Worm (Caenorhabditis elegans) whole organism, L4 larva: ENCODE data around the gene srz-67.

ENCODE experiments used
- R02D3.7 ChIP-seq: fragments of 150-350 bp; sonication (generic microtip); optimal IDR thresholded peaks from 3 replicates; lab custom pipeline; 2014; ENCODE audit warnings: missing biosample characterization, missing genetic modification characterization
- T20F7.1 ChIP-seq: fragments of 200-800 bp; sonication (Bioruptor generic); optimal IDR thresholded peaks from 2 replicates; lab custom pipeline; 2018; ENCODE audit warnings: mild to moderate bottlenecking, missing genetic modification characterization, missing compliant biosample characterization
- Y48G9A.11 ChIP-seq: fragments of 200-800 bp; sonication (Bioruptor generic); IDR thresholded peaks from 2 replicates; pipeline ENCODE4 v1.3.6; 2022; ENCODE audit warnings: missing genetic modification reagents, missing genetic modification characterization, missing compliant biosample characterization
- dve-1 ChIP-seq: sonication (generic microtip); optimal IDR thresholded peaks from 2 replicates; lab custom pipeline; 2017; ENCODE audit warnings: antibody characterized with exemption, mild to moderate bottlenecking, missing genetic modification characterization, missing compliant biosample characterization; ENCODE audit not compliant: insufficient read depth
- lin-15B ChIP-seq: fragments of 150-350 bp; sonication (generic microtip); optimal IDR thresholded peaks from 3 replicates; lab custom pipeline; 2014; ENCODE audit warnings: missing biosample characterization, missing genetic modification characterization
- lir-3 ChIP-seq: sonication (generic microtip); optimal IDR thresholded peaks from 2 replicates; lab custom pipeline; 2016; ENCODE audit warnings: mild to moderate bottlenecking, missing genetic modification characterization, missing compliant biosample characterization
- mdt-29 ChIP-seq: fragments of 200-800 bp; sonication (Bioruptor generic); IDR thresholded peaks from 2 replicates; pipeline ENCODE4 v1.3.6; 2022; ENCODE audit warnings: missing genetic modification reagents, missing genetic modification characterization, missing compliant biosample characterization
- mep-1 ChIP-seq: fragments of 150-350 bp; sonication (generic microtip); optimal IDR thresholded peaks from 3 replicates; lab custom pipeline; 2014; ENCODE audit warnings: missing biosample characterization, missing genetic modification characterization
- pqm-1 ChIP-seq: sonication (generic microtip); optimal IDR thresholded peaks from 2 replicates; lab custom pipeline; 2017; ENCODE audit warnings: missing biosample characterization, missing genetic modification characterization
- skn-1 ChIP-seq: fragments of 150-350 bp; optimal IDR thresholded peaks from 2 replicates; lab custom pipeline; 2014; ENCODE audit warnings: missing biosample characterization, missing genetic modification characterization

- no peak for TF ChIP-seq lin-15B (tag; lab: Kevin White, UChicago)
- no peak for TF ChIP-seq mep-1 (tag; lab: Kevin White, UChicago)
- TF ChIP-seq pqm-1 (tag; lab: Kevin White, UChicago): no peak
- no peak for TF ChIP-seq skn-1 (tag; lab: Kevin White, UChicago)
- no peak for TF ChIP-seq Y48G9A.11 (GFP tag; lab: Robert Waterston, UW)
- no peak for TF ChIP-seq mdt-29 (GFP tag; lab: Robert Waterston, UW)
- no peak for TF ChIP-seq lir-3 (tag; lab: Kevin White, UChicago)
- TF ChIP-seq dve-1 (tag; lab: Kevin White, UChicago): no peak
- no peak for TF ChIP-seq T20F7.1 (GFP tag; lab: Kevin White, UChicago)
- TF ChIP-seq R02D3.7 (tag; lab: Kevin White, UChicago): no peak
Observed at ce11 chrII:3206423-3206989, 30.4 kb downstream of the srz-67 start, which contains the start of the genes ZC239.20 and ZC239.21.
